Worm (Caenorhabditis elegans): ENCODE measurements around the gene C23H4.8.

Gene C23H4.8

ce11 chrX:12174686-12175404 lies 42.2 kb upstream of the C23H4.8 start (continued):
- TF ChIP-seq dve-1 (tag; optimal IDR thresholded peaks at IDR 0.05; ENCODE audit: insufficient read depth) (peak; percentile 19), php-3 (GFP tag; IDR thresholded peaks at IDR 0.05) (no peak), lin-39 (tag; optimal IDR thresholded peaks at IDR 0.05) (no peak), F49E8.2 (tag; optimal IDR thresholded peaks at IDR 0.05; ENCODE audit: borderline replicate concordance) (no peak)

ce11 chrX:12175667-12176278 lies 41.3 kb upstream of the C23H4.8 start:
- TF ChIP-seq dmd-6 (GFP tag; IDR thresholded peaks at IDR 0.05) (peak; percentile 26; the same call in 1 of the 2 replicates), ztf-7 (tag; optimal IDR thresholded peaks at IDR 0.05) (no peak), nhr-10 (tag; optimal IDR thresholded peaks at IDR 0.05) (no peak), mes-2 (tag; optimal IDR thresholded peaks at IDR 0.05; ENCODE audit: poor library complexity, severe bottlenecking) (no peak), fos-1 (tag; optimal IDR thresholded peaks at IDR 0.05) (no peak), ceh-62 (tag; optimal IDR thresholded peaks at IDR 0.05) (no peak), nhr-28 (tag; optimal IDR thresholded peaks at IDR 0.05) (peak; percentile 21), aha-1 (tag) (peak; percentile 62), nhr-76 (tag; optimal IDR thresholded peaks at IDR 0.05) (no peak), zag-1 (tag; optimal IDR thresholded peaks at IDR 0.05) (no peak), hlh-11 (tag; optimal IDR thresholded peaks at IDR 0.05) (peak; percentile 11), nhr-25 (tag; optimal IDR thresholded peaks at IDR 0.05; ENCODE audit: borderline replicate concordance, insufficient read depth) (no peak), unc-62 (GFP tag; optimal IDR thresholded peaks at IDR 0.05 in 1 of 2) (peak in 1 of 2 experiments; percentile 16), unc-62 (tag; optimal IDR thresholded peaks at IDR 0.05) (no peak), ceh-82 (tag; optimal IDR thresholded peaks at IDR 0.05) (no peak), mdl-1 (tag; optimal IDR thresholded peaks at IDR 0.05) (no peak), daf-16 (GFP tag; optimal IDR thresholded peaks at IDR 0.05) (peak in 1 of 2 experiments; percentile 4), daf-16 (tag; optimal IDR thresholded peaks at IDR 0.05) (no peak), Y5F2A.4 (GFP tag; optimal IDR thresholded peaks at IDR 0.05) (no peak), ama-1 (optimal IDR thresholded peaks at IDR 0.05) (no peak), ceh-20 (GFP tag; IDR thresholded peaks at IDR 0.05) (peak; percentile 27; the same call in 1 of the 2 replicates), egl-27 (tag; optimal IDR thresholded peaks at IDR 0.05) (no peak), rbr-2 (tag; optimal IDR thresholded peaks at IDR 0.05) (no peak), ceh-32 (tag; optimal IDR thresholded peaks at IDR 0.05; ENCODE audit: poor library complexity) (no peak), dmd-8 (GFP tag; IDR thresholded peaks at IDR 0.05) (no peak), nhr-111 (GFP tag; optimal IDR thresholded peaks at IDR 0.05) (no peak), lin-15B (tag; optimal IDR thresholded peaks at IDR 0.05) (no peak), ZK337.2 (GFP tag; IDR thresholded peaks at IDR 0.05) (no peak)

DNA sequence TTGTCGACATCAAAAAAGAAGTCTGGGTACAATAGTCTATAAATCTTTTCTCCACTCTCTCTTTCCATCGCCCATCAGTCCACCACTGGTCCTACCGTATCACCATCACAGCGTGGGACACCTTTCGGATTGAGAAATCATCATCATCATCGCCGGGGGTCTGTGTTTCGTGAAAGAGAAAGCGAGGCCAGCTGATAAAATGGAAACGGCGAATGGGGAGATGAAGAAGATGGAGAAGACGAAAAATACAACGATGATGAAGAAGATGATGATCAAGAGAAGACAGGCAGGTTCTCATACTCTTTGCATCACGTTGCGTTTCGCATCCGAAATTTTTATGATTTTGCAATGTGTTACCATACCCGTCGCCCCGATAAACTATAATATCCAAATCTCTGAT lies 40.6 kb upstream of the C23H4.8 start:
- no peak for TF ChIP-seq ces-1 (GFP tag; optimal IDR thresholded peaks at IDR 0.05)
- TF ChIP-seq nhr-6 (tag; optimal IDR thresholded peaks at IDR 0.05), result no peak
- TF ChIP-seq lin-39 (tag; optimal IDR thresholded peaks at IDR 0.05), result no peak
- TF ChIP-seq madf-9 (GFP tag; conservative IDR thresholded peaks at IDR 0.05), result no peak
- no peak for TF ChIP-seq ZK337.2 (GFP tag; IDR thresholded peaks at IDR 0.05)
- no peak for TF ChIP-seq mep-1 (tag; optimal IDR thresholded peaks at IDR 0.05)
- no peak for TF ChIP-seq aly-2 (tag; optimal IDR thresholded peaks at IDR 0.05)
- TF ChIP-seq attf-4 (tag; optimal IDR thresholded peaks at IDR 0.05), result no peak
- TF ChIP-seq R02D3.7 (tag; optimal IDR thresholded peaks at IDR 0.05), result no peak
- TF ChIP-seq F26F4.8 (GFP tag; conservative IDR thresholded peaks at IDR 0.05), result no peak
- TF ChIP-seq ceh-32 (tag; optimal IDR thresholded peaks at IDR 0.05; ENCODE audit: poor library complexity), result no peak
- TF ChIP-seq tra-1 (GFP tag; IDR thresholded peaks at IDR 0.05), result no peak
- TF ChIP-seq rbr-2 (tag; optimal IDR thresholded peaks at IDR 0.05), result no peak
- no peak for TF ChIP-seq Y75B8A.6 (GFP tag; IDR thresholded peaks at IDR 0.05)
- peak; percentile 40 for TF ChIP-seq nhr-28 (tag; optimal IDR thresholded peaks at IDR 0.05)
- TF ChIP-seq aha-1 (tag), result no peak
- no peak for TF ChIP-seq ceh-20 (GFP tag; IDR thresholded peaks at IDR 0.05)
- TF ChIP-seq daf-8 (GFP tag; IDR thresholded peaks at IDR 0.05), result no peak
- no peak for TF ChIP-seq nhr-237 (tag; optimal IDR thresholded peaks at IDR 0.05)
- no peak for TF ChIP-seq tag-97 (GFP tag; IDR thresholded peaks at IDR 0.05)
- peak; percentile 47 for TF ChIP-seq nhr-48 (tag; optimal IDR thresholded peaks at IDR 0.05)
- TF ChIP-seq hmg-1.1 (GFP tag; IDR thresholded peaks at IDR 0.05), result no peak
- no peak for TF ChIP-seq lin-29 (GFP tag; IDR thresholded peaks at IDR 0.05)
- peak in 1 of 2 experiments; percentile 5 for TF ChIP-seq mdl-1 (tag; optimal IDR thresholded peaks at IDR 0.05)
- TF ChIP-seq pqm-1 (tag; optimal IDR thresholded peaks at IDR 0.05), result no peak
